Fruit fly (Drosophila melanogaster): ENCODE results near the gene Eip93F.

The Eip93F gene

dm6 chr3R:22049134-22049796 lies 100.4 kb downstream of the Eip93F start (continued):
- TF ChIP-seq CG15336 (GFP tag; IDR thresholded peaks at IDR 0.05), result peak; percentile 87
- TF ChIP-seq cyc (GFP tag; optimal IDR thresholded peaks at IDR 0.05), result peak; percentile 5
- TF ChIP-seq CG6808 (GFP tag; optimal IDR thresholded peaks at IDR 0.05), result peak; percentile 23
- TF ChIP-seq Hr39 (GFP tag; optimal IDR thresholded peaks at IDR 0.05), result peak; percentile 12
- TF ChIP-seq Eip75B (GFP tag; optimal IDR thresholded peaks at IDR 0.05), result peak; percentile 50
- TF ChIP-seq CG10631 (GFP tag; optimal IDR thresholded peaks at IDR 0.05), result peak; percentile 56
- peak; percentile 11 for TF ChIP-seq CG31627 (GFP tag; optimal IDR thresholded peaks at IDR 0.05)
- TF ChIP-seq CG11902 (GFP tag; optimal IDR thresholded peaks at IDR 0.05), result no peak
- peak; percentile 28 for TF ChIP-seq CG11762 (GFP tag; optimal IDR thresholded peaks at IDR 0.05; ENCODE audit: insufficient read depth)
- no peak for TF ChIP-seq Smox (GFP tag; optimal IDR thresholded peaks at IDR 0.05)
- peak; percentile 1 for TF ChIP-seq vri (GFP tag; optimal IDR thresholded peaks at IDR 0.05)
- TF ChIP-seq esn (GFP tag; optimal IDR thresholded peaks at IDR 0.05), result peak; percentile 53
- TF ChIP-seq CG16779 (tag; optimal IDR thresholded peaks at IDR 0.05), result peak; percentile 6
- peak; percentile 41 for TF ChIP-seq spab (GFP tag; optimal IDR thresholded peaks at IDR 0.05)
- peak; percentile 61 for TF ChIP-seq achi (GFP tag; optimal IDR thresholded peaks at IDR 0.05)
- TF ChIP-seq eg (GFP tag; IDR thresholded peaks at IDR 0.05), result peak; percentile 82
- TF ChIP-seq CG10669 (GFP tag; optimal IDR thresholded peaks at IDR 0.05), result peak; percentile 52
- peak; percentile 51 for TF ChIP-seq pdm3 (GFP tag; optimal IDR thresholded peaks at IDR 0.05)
- peak; percentile 32 for TF ChIP-seq fd59A (GFP tag; optimal IDR thresholded peaks at IDR 0.05)
- TF ChIP-seq Hr38 (GFP tag; optimal IDR thresholded peaks at IDR 0.05), result no peak
- TF ChIP-seq topi (GFP tag; optimal IDR thresholded peaks at IDR 0.05), result peak; percentile 31
- TF ChIP-seq fkh (GFP tag; optimal IDR thresholded peaks at IDR 0.05), result peak; percentile 41
- TF ChIP-seq CG8119 (GFP tag; IDR thresholded peaks at IDR 0.05), result peak; percentile 85
- peak; percentile 68 for TF ChIP-seq Gug (GFP tag; IDR thresholded peaks at IDR 0.05)
- peak; percentile 31 for TF ChIP-seq CG8632 (GFP tag; optimal IDR thresholded peaks at IDR 0.05)
- peak in 1 of 2 experiments; percentile 26 for TF ChIP-seq ss (GFP tag; optimal IDR thresholded peaks at IDR 0.05)
- TF ChIP-seq fd85E (GFP tag; optimal IDR thresholded peaks at IDR 0.05), result no peak
- peak; percentile 60 for TF ChIP-seq OdsH (GFP tag; optimal IDR thresholded peaks at IDR 0.05)
- TF ChIP-seq Sox15 (GFP tag; optimal IDR thresholded peaks at IDR 0.05), result no peak
- TF ChIP-seq Met (GFP tag; optimal IDR thresholded peaks at IDR 0.05), result peak; percentile 39
- TF ChIP-seq acj6 (GFP tag; optimal IDR thresholded peaks at IDR 0.05), result peak; percentile 36
- TF ChIP-seq Blimp-1 (GFP tag; optimal IDR thresholded peaks at IDR 0.05), result no peak
- no peak for TF ChIP-seq Eip93F (GFP tag; optimal IDR thresholded peaks at IDR 0.05)
- TF ChIP-seq CG3919 (GFP tag; optimal IDR thresholded peaks at IDR 0.05), result peak; percentile 61

dm6 chr3R:22052235-22052634 lies 103.3 kb downstream of the Eip93F start:
- TF ChIP-seq Eip78C (GFP tag), result no peak
- TF ChIP-seq dsx (GFP tag; optimal IDR thresholded peaks at IDR 0.05; ENCODE audit: poor library complexity, severe bottlenecking), result peak; percentile 17
- TF ChIP-seq net (GFP tag; optimal IDR thresholded peaks at IDR 0.05), result no peak
- no peak for TF ChIP-seq Blimp-1 (GFP tag; optimal IDR thresholded peaks at IDR 0.05)

- TF ChIP-seq OdsH (GFP tag; optimal IDR thresholded peaks at IDR 0.05) (no peak), esn (GFP tag; optimal IDR thresholded peaks at IDR 0.05) (no peak), cyc (GFP tag; optimal IDR thresholded peaks at IDR 0.05) (no peak), CG15336 (GFP tag; IDR thresholded peaks at IDR 0.05) (no peak), CG11762 (GFP tag; optimal IDR thresholded peaks at IDR 0.05; ENCODE audit: insufficient read depth) (no peak), CG32006 (GFP tag; optimal IDR thresholded peaks at IDR 0.05) (no peak)
Observed at dm6 chr3R:22053202-22053601, 104.3 kb downstream of the Eip93F start.

All from whole organism, prepupa.